Worm (Caenorhabditis elegans) whole organism, L1 larva: ENCODE data around the gene C38D9.8.

Experiments
- C04F5.9 ChIP-seq: sonication (generic microtip); optimal IDR thresholded peaks from 2 replicates; lab custom pipeline; 2016; ENCODE audit warnings: missing genetic modification characterization, missing compliant biosample characterization
- C34B4.2 ChIP-seq: sonication (generic microtip); optimal IDR thresholded peaks from 2 replicates; lab custom pipeline; 2017; ENCODE audit warnings: mild to moderate bottlenecking, missing genetic modification characterization, missing compliant biosample characterization
- F16B12.6 ChIP-seq: fragments of 150-350 bp; optimal IDR thresholded peaks from 2 replicates; lab custom pipeline; 2014; ENCODE audit warnings: missing biosample characterization, missing genetic modification characterization
- Y116A8C.19 ChIP-seq: sonication (generic microtip); optimal IDR thresholded peaks from 2 replicates; lab custom pipeline; 2016; ENCODE audit warnings: missing compliant biosample characterization, missing genetic modification characterization, borderline replicate concordance
- alr-1 ChIP-seq: fragments of 200-800 bp; sonication (Bioruptor generic); optimal IDR thresholded peaks from 2 replicates; lab custom pipeline; 2018; ENCODE audit warnings: borderline replicate concordance, mild to moderate bottlenecking, missing genetic modification characterization, missing compliant biosample characterization
- blmp-1 ChIP-seq: fragments of 150-350 bp; optimal IDR thresholded peaks from 2 replicates; lab custom pipeline; 2014; ENCODE audit warnings: missing biosample characterization, missing genetic modification characterization
- ceh-63 ChIP-seq: fragments of 200-800 bp; sonication (Bioruptor generic); optimal IDR thresholded peaks from 2 replicates; lab custom pipeline; 2018; ENCODE audit warnings: mild to moderate bottlenecking, missing genetic modification characterization, missing compliant biosample characterization
- ceh-8 ChIP-seq: fragments of 200-800 bp; sonication (Bioruptor generic); optimal IDR thresholded peaks from 2 replicates; lab custom pipeline; 2018; ENCODE audit warnings: mild to moderate bottlenecking, missing genetic modification characterization, moderate library complexity, missing compliant biosample characterization
- ces-1 ChIP-seq: fragments of 150-350 bp; optimal IDR thresholded peaks from 2 replicates; lab custom pipeline; 2014; ENCODE audit warnings: missing biosample characterization, missing genetic modification reagents, missing genetic modification characterization
- dpl-1 ChIP-seq, 3 experiments: fragments of 150-350 bp in 2 of 3; sonication (generic microtip) in 1 of 3; optimal IDR thresholded peaks; 2 replicates each; lab custom pipeline; 2014 to 2017; ENCODE audit warnings: missing biosample characterization in 3 of 3, missing genetic modification characterization in 3 of 3, missing genetic modification reagents in 3 of 3
- dsc-1 ChIP-seq: sonication (generic microtip); optimal IDR thresholded peaks from 2 replicates; lab custom pipeline; 2016; ENCODE audit warnings: mild to moderate bottlenecking, missing genetic modification characterization, missing compliant biosample characterization
- egl-13 ChIP-seq: sonication (generic microtip); optimal IDR thresholded peaks from 2 replicates; lab custom pipeline; 2016; ENCODE audit warnings: missing genotype, missing genetic modification reagents, missing genetic modification characterization, missing compliant biosample characterization
- ets-5 ChIP-seq: fragments of 200-800 bp; sonication (Bioruptor generic); IDR thresholded peaks from 2 replicates; pipeline ENCODE4 v1.3.6; 2022; ENCODE audit warnings: missing genetic modification characterization, missing compliant biosample characterization
- fkh-10 ChIP-seq: sonication (generic microtip); optimal IDR thresholded peaks from 2 replicates; lab custom pipeline; 2017; ENCODE audit warnings: missing biosample characterization, missing genetic modification reagents, missing genetic modification characterization
- fkh-4 ChIP-seq: sonication (generic microtip); optimal IDR thresholded peaks from 2 replicates; lab custom pipeline; 2016; ENCODE audit warnings: missing compliant biosample characterization, missing genetic modification characterization, borderline replicate concordance
- fkh-8 ChIP-seq: sonication (generic microtip); optimal IDR thresholded peaks from 2 replicates; lab custom pipeline; 2016; ENCODE audit warnings: mild to moderate bottlenecking, missing genetic modification characterization, missing compliant biosample characterization
- grh-1 ChIP-seq: fragments of 200-800 bp; sonication (Bioruptor generic); IDR thresholded peaks from 2 replicates; pipeline ENCODE4 v1.3.6; 2022; ENCODE audit warnings: missing genetic modification reagents, missing genetic modification characterization, missing compliant biosample characterization
- hlh-17 ChIP-seq: fragments of 200-800 bp; sonication (Bioruptor generic); optimal IDR thresholded peaks from 2 replicates; lab custom pipeline; 2018; ENCODE audit warnings: missing genetic modification characterization, mild to moderate bottlenecking, missing compliant biosample characterization, moderate library complexity, borderline replicate concordance
- hlh-4 ChIP-seq: sonication (generic microtip); optimal IDR thresholded peaks from 2 replicates; lab custom pipeline; 2016; ENCODE audit warnings: mild to moderate bottlenecking, missing genetic modification characterization, missing compliant biosample characterization
- hpl-2 ChIP-seq: fragments of 150-350 bp; optimal IDR thresholded peaks from 2 replicates; lab custom pipeline; 2014; ENCODE audit warnings: missing biosample characterization, missing genetic modification reagents, missing genetic modification characterization
- isw-1 ChIP-seq: fragments of 200-800 bp; sonication (Bioruptor generic); IDR thresholded peaks from 2 replicates; pipeline ENCODE4 v1.3.6; 2022; ENCODE audit warnings: missing genetic modification characterization, missing compliant biosample characterization
- lin-13 ChIP-seq: fragments of 150-350 bp; optimal IDR thresholded peaks from 2 replicates; lab custom pipeline; 2014; ENCODE audit warnings: missing biosample characterization, missing genetic modification reagents, missing genetic modification characterization
- lin-14 ChIP-seq: fragments of 200-800 bp; sonication (Bioruptor generic); optimal IDR thresholded peaks from 2 replicates; lab custom pipeline; 2018; ENCODE audit warnings: mild to moderate bottlenecking, missing genetic modification characterization, moderate library complexity, missing compliant biosample characterization
- lsy-2 ChIP-seq, 2 experiments: fragments of 150-350 bp; optimal IDR thresholded peaks; 2 replicates each; lab custom pipeline; 2014; ENCODE audit warnings: missing biosample characterization in 2 of 2, missing genetic modification characterization in 2 of 2
- mab-9 ChIP-seq: fragments of 200-800 bp; sonication (Bioruptor generic); IDR thresholded peaks from 2 replicates; pipeline ENCODE4 v1.3.6; 2022; ENCODE audit warnings: missing genetic modification reagents, missing genetic modification characterization, missing compliant biosample characterization
- nhr-11 ChIP-seq: fragments of 150-350 bp; optimal IDR thresholded peaks from 2 replicates; lab custom pipeline; 2014; ENCODE audit warnings: missing biosample characterization, missing genetic modification characterization
- nhr-237 ChIP-seq: fragments of 150-350 bp; optimal IDR thresholded peaks from 2 replicates; lab custom pipeline; 2014; ENCODE audit warnings: missing biosample characterization, missing genetic modification characterization
- nhr-71 ChIP-seq: sonication (generic microtip); optimal IDR thresholded peaks from 2 replicates; lab custom pipeline; 2016; ENCODE audit warnings: mild to moderate bottlenecking, missing genetic modification characterization, moderate library complexity, missing compliant biosample characterization
- nhr-76 ChIP-seq: sonication (generic microtip); optimal IDR thresholded peaks from 2 replicates; lab custom pipeline; 2017; ENCODE audit warnings: missing biosample characterization, missing genetic modification characterization
- nhr-84 ChIP-seq: sonication (generic microtip); optimal IDR thresholded peaks from 2 replicates; lab custom pipeline; 2017; ENCODE audit warnings: missing biosample characterization, missing genetic modification characterization
- nhr-90 ChIP-seq: sonication (generic microtip); optimal IDR thresholded peaks from 2 replicates; lab custom pipeline; 2016; ENCODE audit warnings: mild to moderate bottlenecking, missing genetic modification characterization, missing compliant biosample characterization; ENCODE audit not compliant: poor library complexity
- pag-3 ChIP-seq: sonication (generic microtip); optimal IDR thresholded peaks from 2 replicates; lab custom pipeline; 2017; ENCODE audit warnings: missing genetic modification characterization, mild to moderate bottlenecking, missing compliant biosample characterization, antibody characterized with exemption, borderline replicate concordance; ENCODE audit not compliant: insufficient read depth
- sup-37 ChIP-seq: fragments of 200-800 bp; sonication (Bioruptor generic); optimal IDR thresholded peaks from 2 replicates; lab custom pipeline; 2018; ENCODE audit warnings: mild to moderate bottlenecking, missing genetic modification characterization, missing compliant biosample characterization
- vab-15 ChIP-seq: sonication (generic microtip); optimal IDR thresholded peaks from 2 replicates; lab custom pipeline; 2017; ENCODE audit warnings: missing genotype, mild to moderate bottlenecking, missing genetic modification characterization, missing compliant biosample characterization
- xbp-1 ChIP-seq: sonication (generic microtip); optimal IDR thresholded peaks from 2 replicates; lab custom pipeline; 2016; ENCODE audit warnings: missing genetic modification characterization, missing compliant biosample characterization
- ztf-11 ChIP-seq, 2 experiments: sonication (generic microtip); optimal IDR thresholded peaks; 2 replicates each; lab custom pipeline; 2016 to 2017; ENCODE audit warnings: missing genetic modification characterization in 2 of 2, missing biosample characterization in 1 of 2, missing compliant biosample characterization in 1 of 2
- ztf-4 ChIP-seq: fragments of 150-350 bp; optimal IDR thresholded peaks from 2 replicates; lab custom pipeline; 2014; ENCODE audit warnings: missing biosample characterization, missing genetic modification characterization

C38D9.8 gene

ce11 chrV:17533200-17533599 is 19.5 kb downstream of the C38D9.8 start:
- no peak for TF ChIP-seq nhr-237 (tag; lab: Kevin White, UChicago)
- no peak for TF ChIP-seq ztf-11 (tag; optimal IDR thresholded peaks at IDR 0.05; lab: Kevin White, UChicago)
- TF ChIP-seq C34B4.2 (tag; lab: Kevin White, UChicago): no peak
- no peak for TF ChIP-seq egl-13
- TF ChIP-seq C04F5.9 (tag; lab: Kevin White, UChicago): no peak
- no peak for TF ChIP-seq lsy-2 (tag; optimal IDR thresholded peaks at IDR 0.05; lab: Kevin White, UChicago)
- TF ChIP-seq fkh-4 (tag; lab: Kevin White, UChicago): no peak
- no peak for TF ChIP-seq nhr-11 (tag; lab: Kevin White, UChicago)
- no peak for TF ChIP-seq lin-13 (GFP tag; lab: Kevin White, UChicago)
- TF ChIP-seq ceh-63 (GFP tag; lab: Kevin White, UChicago): no peak
- no peak for TF ChIP-seq dsc-1 (tag; lab: Kevin White, UChicago)
- no peak for TF ChIP-seq ztf-4 (tag; lab: Kevin White, UChicago)
- no peak for TF ChIP-seq hlh-17
- no peak for TF ChIP-seq blmp-1 (tag; lab: Kevin White, UChicago)
- no peak for TF ChIP-seq nhr-71 (tag; lab: Kevin White, UChicago)
- TF ChIP-seq pag-3 (tag; lab: Kevin White, UChicago): no peak

ce11 chrV:17532686-17533085 is 20.0 kb downstream of the C38D9.8 start, which contains the start of gene C18D4.3:
Gene C18D4.3 (minus strand): TSS chrV:17532786.
- no peak for TF ChIP-seq blmp-1 (tag; lab: Kevin White, UChicago)
- TF ChIP-seq F16B12.6 (tag; lab: Kevin White, UChicago): no peak
- no peak for TF ChIP-seq isw-1 (GFP tag; lab: Robert Waterston, UW)
- no peak for TF ChIP-seq C04F5.9 (tag; lab: Kevin White, UChicago)
- TF ChIP-seq lin-13 (GFP tag; lab: Kevin White, UChicago): no peak

ce11 chrV:17531410-17531809 is 21.2 kb downstream of the C38D9.8 start, which contains the start of gene C18D4.4:
Gene C18D4.4 (minus strand): TSS chrV:17531510.
- TF ChIP-seq nhr-84 (tag; lab: Kevin White, UChicago) (no peak), vab-15 (tag; lab: Kevin White, UChicago) (no peak), ces-1 (GFP tag; lab: Kevin White, UChicago) (no peak), ceh-63 (GFP tag; lab: Kevin White, UChicago) (no peak), grh-1 (GFP tag; lab: Robert Waterston, UW) (no peak), Y116A8C.19 (tag; lab: Kevin White, UChicago) (no peak), lin-14 (GFP tag; lab: Kevin White, UChicago) (no peak), C34B4.2 (tag; lab: Kevin White, UChicago) (no peak), xbp-1 (tag; lab: Kevin White, UChicago) (no peak)
- TF ChIP-seq, all 84 proteins: peak for 0

- TF ChIP-seq dsc-1 (tag; lab: Kevin White, UChicago) (no peak), mab-9 (GFP tag; lab: Robert Waterston, UW) (no peak), hpl-2 (GFP tag; lab: Kevin White, UChicago) (no peak), ceh-8 (no peak), sup-37 (GFP tag; lab: Kevin White, UChicago) (no peak), ets-5 (GFP tag; lab: Robert Waterston, UW) (no peak), nhr-76 (tag; lab: Kevin White, UChicago) (no peak), fkh-4 (tag; lab: Kevin White, UChicago) (no peak), fkh-10 (no peak), hlh-17 (no peak), fkh-8 (no peak), ztf-11 (tag; optimal IDR thresholded peaks at IDR 0.05; lab: Kevin White, UChicago) (no peak), nhr-90 (no peak), lin-14 (GFP tag; lab: Kevin White, UChicago) (no peak), hlh-4 (tag; lab: Kevin White, UChicago) (no peak), dpl-1 (GFP tag; optimal IDR thresholded peaks at IDR 0.05; lab: Kevin White, UChicago) (no peak), alr-1 (tag; lab: Kevin White, UChicago) (no peak), lsy-2 (tag; optimal IDR thresholded peaks at IDR 0.05; lab: Kevin White, UChicago) (no peak), ces-1 (GFP tag; lab: Kevin White, UChicago) (no peak)
Measured at ce11 chrV:17530486-17530885, 22.2 kb downstream of the C38D9.8 start, which contains the start of gene C18D4.12. Gene C18D4.12 (minus strand): TSS chrV:17530586.
